Fruit fly (Drosophila melanogaster) Kc167 (cell line): ENCODE data around the gene Spt6.

ENCODE experiments used
- Myc ChIP-seq: fragments of >200 bp; optimal IDR thresholded peaks from 2 replicates; lab custom pipeline; 2017; ENCODE audit warnings: missing external identifiers
- Sin3A ChIP-seq: fragments of >200 bp; optimal IDR thresholded peaks from 2 replicates; lab custom pipeline; 2018; ENCODE audit warnings: missing external identifiers
- h ChIP-seq: fragments of >200 bp; optimal IDR thresholded peaks from 3 replicates; lab custom pipeline; 2018; ENCODE audit warnings: missing external identifiers
- insv ChIP-seq: fragments of >200 bp; optimal IDR thresholded peaks from 3 replicates; lab custom pipeline; 2018; ENCODE audit warnings: missing external identifiers
- psq ChIP-seq: fragments of >200 bp; optimal IDR thresholded peaks from 2 replicates; lab custom pipeline; 2017; ENCODE audit warnings: missing external identifiers
- ttk ChIP-seq: sonication (Bioruptor generic); optimal IDR thresholded peaks from 2 replicates; lab custom pipeline; 2017; ENCODE audit warnings: missing external identifiers

The Spt6 gene

dm6 chrX:6259696-6260095 is 7.9 kb upstream of the Spt6 start:
- TF ChIP-seq insv (no peak), ttk (lab: Kevin White, UChicago) (no peak), psq (lab: Kevin White, UChicago) (no peak), Sin3A (lab: Kevin White, UChicago) (no peak), Myc (lab: Kevin White, UChicago) (no peak), h (lab: Kevin White, UChicago) (no peak)

DNA sequence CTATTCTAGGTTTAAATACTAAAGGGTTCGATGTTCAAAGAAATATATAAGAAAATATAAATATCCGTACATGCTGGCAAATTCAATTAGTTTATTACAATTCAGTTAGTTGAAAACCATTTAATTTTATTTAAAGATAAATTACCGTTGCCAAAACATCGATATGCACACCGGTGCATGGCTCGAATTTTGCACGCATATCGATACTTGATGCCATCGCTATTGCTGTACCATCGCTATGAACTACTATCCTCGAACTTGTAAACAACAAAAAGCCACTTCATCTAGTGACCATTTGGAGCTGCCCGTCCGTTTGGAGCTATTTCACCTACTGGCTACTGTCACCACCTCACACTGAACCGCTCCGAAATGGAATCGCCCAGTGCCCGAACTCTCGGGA is 6.7 kb upstream of the Spt6 start, which contains the start of gene Josd:
Gene Josd, plus strand, starts transcription at position 270 of the 400 bp plus-strand sequence.
- TF ChIP-seq psq (lab: Kevin White, UChicago): no peak
- no peak for TF ChIP-seq h (lab: Kevin White, UChicago)
- no peak for TF ChIP-seq insv
- TF ChIP-seq Myc (lab: Kevin White, UChicago): no peak
- TF ChIP-seq ttk (lab: Kevin White, UChicago): no peak
- no peak for TF ChIP-seq Sin3A (lab: Kevin White, UChicago)

- TF ChIP-seq insv: no peak
- TF ChIP-seq psq (lab: Kevin White, UChicago): no peak
- no peak for TF ChIP-seq Myc (lab: Kevin White, UChicago)
- TF ChIP-seq ttk (lab: Kevin White, UChicago): no peak
- no peak for TF ChIP-seq h (lab: Kevin White, UChicago)
- no peak for TF ChIP-seq Sin3A (lab: Kevin White, UChicago)
These were observed 3.9 kb upstream of the Spt6 start for dm6 chrX:6263614-6264130.

DNA sequence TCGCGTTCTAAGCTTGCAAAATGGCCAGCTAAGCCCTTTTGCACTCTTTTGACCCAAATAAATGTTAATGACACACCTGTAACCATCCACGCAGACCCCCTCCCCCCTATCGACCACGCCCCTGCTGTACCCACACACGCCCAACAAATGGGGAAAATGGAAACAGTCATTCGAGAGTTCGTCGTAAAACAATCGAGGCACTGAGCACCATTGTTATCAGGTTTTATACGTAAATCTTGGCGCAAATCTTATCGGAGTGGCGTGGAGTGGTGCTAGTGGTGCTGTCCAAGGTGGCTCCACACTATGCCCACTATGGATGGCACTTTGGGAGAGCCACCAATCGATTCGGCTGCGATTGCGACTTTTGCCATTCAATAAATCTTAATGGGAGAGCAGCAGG is 3.1 kb upstream of the Spt6 start:
- TF ChIP-seq insv (no peak), ttk (lab: Kevin White, UChicago) (no peak), Myc (lab: Kevin White, UChicago) (no peak), Sin3A (lab: Kevin White, UChicago) (no peak), psq (lab: Kevin White, UChicago) (no peak), h (lab: Kevin White, UChicago) (no peak)

- TF ChIP-seq insv (no peak), Myc (lab: Kevin White, UChicago) (no peak), ttk (lab: Kevin White, UChicago) (no peak), Sin3A (lab: Kevin White, UChicago) (no peak), psq (lab: Kevin White, UChicago) (no peak)
These were observed 2.1 kb upstream of the Spt6 start for dm6 chrX:6265456-6265877.

DNA sequence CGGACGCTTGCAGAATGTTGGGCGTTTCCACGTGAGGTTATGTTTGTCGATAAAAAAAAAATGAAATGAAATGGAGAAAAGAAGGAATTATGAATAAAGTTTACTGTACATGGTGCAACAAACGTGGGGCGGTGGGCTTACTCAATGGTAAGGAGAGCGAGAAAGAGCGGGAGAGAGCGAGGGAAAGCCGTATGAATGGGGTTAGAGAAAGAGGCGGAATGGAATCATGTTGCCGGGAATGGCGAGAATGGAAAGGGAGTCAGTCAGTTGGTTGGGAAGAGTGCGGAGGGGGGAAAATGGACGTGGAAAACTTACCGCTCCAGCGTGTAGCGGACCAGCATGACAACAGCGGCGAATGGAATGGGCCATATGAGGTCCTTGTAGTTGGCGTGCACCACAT is 1.5 kb upstream of the Spt6 start:
- TF ChIP-seq insv: no peak
- peak; percentile 51 for TF ChIP-seq ttk (lab: Kevin White, UChicago)

dm6 chrX:6267187-6267711 is 348 bp upstream of the Spt6 start, which contains the start of gene schlank:
Gene schlank (minus strand): TSS chrX:6267228.
- TF ChIP-seq Myc (lab: Kevin White, UChicago) (no peak), ttk (lab: Kevin White, UChicago) (no peak), Sin3A (lab: Kevin White, UChicago) (no peak), insv (no peak), h (lab: Kevin White, UChicago) (no peak), psq (lab: Kevin White, UChicago) (no peak)

- no peak for TF ChIP-seq ttk (lab: Kevin White, UChicago)
- no peak for TF ChIP-seq h (lab: Kevin White, UChicago)
- no peak for TF ChIP-seq Myc (lab: Kevin White, UChicago)
- no peak for TF ChIP-seq psq (lab: Kevin White, UChicago)
- TF ChIP-seq insv: no peak
- no peak for TF ChIP-seq Sin3A (lab: Kevin White, UChicago)
These were observed 9.0 kb downstream of the Spt6 start, which contains the start of gene CG3566 for dm6 chrX:6276590-6276989. Gene CG3566 (minus strand): TSS chrX:6276724.

dm6 chrX:6278879-6279628 is 11.5 kb downstream of the Spt6 start:
- TF ChIP-seq ttk (lab: Kevin White, UChicago): no peak

- TF ChIP-seq Myc (lab: Kevin White, UChicago) (no peak), h (lab: Kevin White, UChicago) (no peak), Sin3A (lab: Kevin White, UChicago) (no peak), insv (no peak), psq (lab: Kevin White, UChicago) (no peak), ttk (lab: Kevin White, UChicago) (no peak)
These were observed 12.1 kb downstream of the Spt6 start, which contains the start of gene Ubi-p5E for dm6 chrX:6279629-6280073. Gene Ubi-p5E (minus strand): TSS chrX:6279647.

- TF ChIP-seq psq (lab: Kevin White, UChicago) (no peak), insv (no peak), Sin3A (lab: Kevin White, UChicago) (no peak)
These were observed 15.9 kb downstream of the Spt6 start, which contains the start of gene CG11700 for dm6 chrX:6283470-6283869. Gene CG11700 (minus strand): TSS chrX:6283575.

dm6 chrX:6287842-6288241 is 20.2 kb downstream of the Spt6 start, which contains the start of the genes Top3beta and wuho:
Gene Top3beta (minus strand): TSS chrX:6287990.
Gene wuho (plus strand): TSS chrX:6288100.
- TF ChIP-seq insv: no peak
- no peak for TF ChIP-seq ttk (lab: Kevin White, UChicago)
- no peak for TF ChIP-seq Sin3A (lab: Kevin White, UChicago)
- no peak for TF ChIP-seq h (lab: Kevin White, UChicago)
- TF ChIP-seq Myc (lab: Kevin White, UChicago): no peak
- TF ChIP-seq psq (lab: Kevin White, UChicago): no peak
